Worm (Caenorhabditis elegans) whole organism, young adult: ENCODE data around the gene rpl-15.

Source experiments
- B0019.2 ChIP-seq: fragments of 200-800 bp; sonication (Bioruptor generic); conservative IDR thresholded peaks from 2 replicates; pipeline ENCODE4 v1.3.6; 2022; ENCODE audit warnings: missing genetic modification reagents, missing genetic modification characterization, missing compliant biosample characterization
- B0035.1 ChIP-seq: sonication (generic microtip); optimal IDR thresholded peaks from 2 replicates; lab custom pipeline; 2016; ENCODE audit warnings: missing genetic modification characterization, mild to moderate bottlenecking, missing compliant biosample characterization, missing genotype, missing genetic modification reagents
- B0336.3 ChIP-seq: fragments of 200-800 bp; sonication (Bioruptor generic); IDR thresholded peaks from 2 replicates; pipeline ENCODE4 v1.3.6; 2022; ENCODE audit warnings: missing genetic modification characterization, missing compliant biosample characterization
- D2030.7 ChIP-seq: fragments of 200-800 bp; sonication (Bioruptor generic); IDR thresholded peaks from 2 replicates; pipeline ENCODE4 v1.3.6; 2022; ENCODE audit warnings: missing genetic modification reagents, missing genetic modification characterization, missing compliant biosample characterization
- F10E7.11 ChIP-seq: sonication (generic microtip); optimal IDR thresholded peaks from 2 replicates; lab custom pipeline; 2017; ENCODE audit warnings: mild to moderate bottlenecking, missing genetic modification characterization, moderate library complexity, missing compliant biosample characterization
- F22D6.2 ChIP-seq: sonication (generic microtip); optimal IDR thresholded peaks from 2 replicates; lab custom pipeline; 2016; ENCODE audit warnings: mild to moderate bottlenecking, missing genetic modification characterization, missing compliant biosample characterization
- F23B12.7 ChIP-seq: sonication (generic microtip); optimal IDR thresholded peaks from 2 replicates; lab custom pipeline; 2017; ENCODE audit warnings: missing genetic modification characterization, mild to moderate bottlenecking, missing compliant biosample characterization, antibody characterized with exemption, moderate library complexity; ENCODE audit not compliant: insufficient read depth
- F39B2.1 ChIP-seq: fragments of 200-800 bp; sonication (Bioruptor generic); IDR thresholded peaks from 2 replicates; pipeline ENCODE4 v1.3.6; 2022; ENCODE audit warnings: missing genetic modification reagents, missing genetic modification characterization, missing compliant biosample characterization
- F49E8.2 ChIP-seq: sonication (generic microtip); optimal IDR thresholded peaks from 3 replicates; lab custom pipeline; 2017; ENCODE audit warnings: missing genetic modification characterization, mild to moderate bottlenecking, missing compliant biosample characterization, antibody characterized with exemption, moderate library complexity; ENCODE audit not compliant: insufficient read depth
- F52B5.7 ChIP-seq: sonication (generic microtip); optimal IDR thresholded peaks from 2 replicates; lab custom pipeline; 2016; ENCODE audit warnings: mild to moderate bottlenecking, missing genetic modification characterization, missing compliant biosample characterization
- F55B11.4 ChIP-seq: sonication (generic microtip); optimal IDR thresholded peaks from 2 replicates; lab custom pipeline; 2016; ENCODE audit warnings: missing compliant biosample characterization, missing genetic modification characterization, borderline replicate concordance; ENCODE audit not compliant: insufficient read depth
- T07F8.4 ChIP-seq: sonication (generic microtip); optimal IDR thresholded peaks from 2 replicates; lab custom pipeline; 2016; ENCODE audit warnings: mild to moderate bottlenecking, missing genetic modification characterization, moderate library complexity, missing compliant biosample characterization
- Y56A3A.18 ChIP-seq: fragments of 200-800 bp; sonication (Bioruptor generic); IDR thresholded peaks from 2 replicates; pipeline ENCODE4 v1.3.6; 2022; ENCODE audit warnings: missing genetic modification reagents, missing genetic modification characterization, missing compliant biosample characterization
- Y67H2A.10 ChIP-seq: fragments of 200-800 bp; sonication (Bioruptor generic); conservative IDR thresholded peaks from 2 replicates; pipeline ENCODE4 v1.3.6; 2022; ENCODE audit warnings: missing genetic modification reagents, missing genetic modification characterization, missing compliant biosample characterization
- ZK185.1 ChIP-seq: sonication (generic microtip); optimal IDR thresholded peaks from 2 replicates; lab custom pipeline; 2016; ENCODE audit warnings: mild to moderate bottlenecking, missing genetic modification characterization, missing compliant biosample characterization; ENCODE audit not compliant: poor library complexity, severe bottlenecking
- aptf-2 ChIP-seq: fragments of 200-800 bp; sonication (Bioruptor generic); conservative IDR thresholded peaks from 2 replicates; pipeline ENCODE4 v1.3.6; 2022; ENCODE audit warnings: missing genetic modification reagents, missing genetic modification characterization, missing compliant biosample characterization
- atf-7 ChIP-seq: sonication (generic microtip); optimal IDR thresholded peaks from 2 replicates; lab custom pipeline; 2017; ENCODE audit warnings: mild to moderate bottlenecking, missing genetic modification characterization, missing compliant biosample characterization
- athp-1 ChIP-seq: sonication (generic microtip); optimal IDR thresholded peaks from 2 replicates; lab custom pipeline; 2017; ENCODE audit warnings: mild to moderate bottlenecking, missing genetic modification characterization, missing compliant biosample characterization
- attf-6 ChIP-seq: fragments of 200-800 bp; sonication (Bioruptor generic); IDR thresholded peaks from 2 replicates; pipeline ENCODE4 v1.3.6; 2022; ENCODE audit warnings: missing genetic modification reagents, missing genetic modification characterization, missing compliant biosample characterization
- bed-2 ChIP-seq: fragments of 200-800 bp; sonication (Bioruptor generic); IDR thresholded peaks from 2 replicates; pipeline ENCODE4 v1.3.6; 2022; ENCODE audit warnings: missing genetic modification reagents, missing genetic modification characterization, missing compliant biosample characterization
- ceh-27 ChIP-seq: fragments of 200-800 bp; sonication (Bioruptor generic); optimal IDR thresholded peaks from 2 replicates; lab custom pipeline; 2018; ENCODE audit warnings: mild to moderate bottlenecking, missing genetic modification characterization, moderate library complexity, missing compliant biosample characterization
- dox-1 ChIP-seq: fragments of 200-800 bp; sonication (Bioruptor generic); IDR thresholded peaks from 2 replicates; pipeline ENCODE4 v1.3.6; 2022; ENCODE audit warnings: missing genetic modification reagents, missing genetic modification characterization, missing compliant biosample characterization
- egl-18 ChIP-seq: fragments of 200-800 bp; sonication (Bioruptor generic); IDR thresholded peaks from 2 replicates; pipeline ENCODE4 v1.3.6; 2022; ENCODE audit warnings: missing genetic modification reagents, missing genetic modification characterization, missing compliant biosample characterization
- egl-44 ChIP-seq: fragments of 200-800 bp; sonication (Bioruptor generic); IDR thresholded peaks from 2 replicates; pipeline ENCODE4 v1.3.6; 2022; ENCODE audit warnings: missing genetic modification reagents, missing genetic modification characterization, missing compliant biosample characterization
- ekl-4 ChIP-seq: fragments of 200-800 bp; sonication (Bioruptor generic); IDR thresholded peaks from 2 replicates; pipeline ENCODE4 v1.3.6; 2022; ENCODE audit warnings: missing genetic modification reagents, missing genetic modification characterization, missing compliant biosample characterization
- ets-4 ChIP-seq: fragments of 200-800 bp; sonication (Bioruptor generic); optimal IDR thresholded peaks from 2 replicates; lab custom pipeline; 2018; ENCODE audit warnings: mild to moderate bottlenecking, missing genetic modification characterization, missing compliant biosample characterization
- gei-17 ChIP-seq: fragments of 200-800 bp; sonication (Bioruptor generic); optimal IDR thresholded peaks from 2 replicates; lab custom pipeline; 2018; ENCODE audit warnings: mild to moderate bottlenecking, missing genetic modification characterization, missing compliant biosample characterization
- hlh-12 ChIP-seq: sonication (generic microtip); optimal IDR thresholded peaks from 2 replicates; lab custom pipeline; 2016; ENCODE audit warnings: missing genetic modification characterization, missing compliant biosample characterization
- hmg-20 ChIP-seq: fragments of 200-800 bp; sonication (Bioruptor generic); IDR thresholded peaks from 2 replicates; pipeline ENCODE4 v1.3.6; 2022; ENCODE audit warnings: missing genetic modification reagents, missing genetic modification characterization, missing compliant biosample characterization
- hrde-1 ChIP-seq: sonication (generic microtip); optimal IDR thresholded peaks from 2 replicates; lab custom pipeline; 2016; ENCODE audit warnings: missing genetic modification characterization, mild to moderate bottlenecking, missing compliant biosample characterization, moderate library complexity, missing genotype, missing genetic modification reagents, borderline replicate concordance
- lin-26 ChIP-seq: fragments of 200-800 bp; sonication (Bioruptor generic); IDR thresholded peaks from 2 replicates; pipeline ENCODE4 v1.3.6; 2022; ENCODE audit warnings: missing genetic modification reagents, missing genetic modification characterization, missing compliant biosample characterization
- lin-40 ChIP-seq: sonication (generic microtip); optimal IDR thresholded peaks from 2 replicates; lab custom pipeline; 2016; ENCODE audit warnings: missing genetic modification characterization, mild to moderate bottlenecking, missing compliant biosample characterization, missing genotype, missing genetic modification reagents
- lin-54 ChIP-seq: fragments of 200-800 bp; sonication (Bioruptor generic); optimal IDR thresholded peaks from 2 replicates; lab custom pipeline; 2018; ENCODE audit warnings: mild to moderate bottlenecking, missing genetic modification characterization, missing compliant biosample characterization
- madf-8 ChIP-seq: fragments of 200-800 bp; sonication (Bioruptor generic); conservative IDR thresholded peaks from 2 replicates; pipeline ENCODE4 v1.3.6; 2022; ENCODE audit warnings: missing genetic modification reagents, missing genetic modification characterization, missing compliant biosample characterization
- mcd-1 ChIP-seq: fragments of 200-800 bp; sonication (Bioruptor generic); IDR thresholded peaks from 2 replicates; pipeline ENCODE4 v1.3.6; 2022; ENCODE audit warnings: missing genetic modification reagents, missing genetic modification characterization, missing compliant biosample characterization
- mxl-1 ChIP-seq: sonication (generic microtip); optimal IDR thresholded peaks from 2 replicates; lab custom pipeline; 2016; ENCODE audit warnings: missing genetic modification characterization, missing compliant biosample characterization
- nfyb-1 ChIP-seq: fragments of 200-800 bp; sonication (Bioruptor generic); IDR thresholded peaks from 2 replicates; pipeline ENCODE4 v1.3.6; 2022; ENCODE audit warnings: missing genetic modification reagents, missing genetic modification characterization, missing compliant biosample characterization
- nhr-27 ChIP-seq: fragments of 200-800 bp; sonication (Bioruptor generic); optimal IDR thresholded peaks from 2 replicates; lab custom pipeline; 2018; ENCODE audit warnings: mild to moderate bottlenecking, missing genetic modification characterization, moderate library complexity, missing compliant biosample characterization
- pbrm-1 ChIP-seq: fragments of 200-800 bp; sonication (Bioruptor generic); IDR thresholded peaks from 2 replicates; pipeline ENCODE4 v1.3.6; 2022; ENCODE audit warnings: missing genetic modification reagents, missing genetic modification characterization, missing compliant biosample characterization
- rcor-1 ChIP-seq: fragments of 200-800 bp; sonication (Bioruptor generic); IDR thresholded peaks from 2 replicates; pipeline ENCODE4 v1.3.6; 2022; ENCODE audit warnings: missing genetic modification reagents, missing genetic modification characterization, missing compliant biosample characterization
- somi-1 ChIP-seq: fragments of 200-800 bp; sonication (Bioruptor generic); optimal IDR thresholded peaks from 2 replicates; lab custom pipeline; 2018; ENCODE audit warnings: mild to moderate bottlenecking, missing genetic modification characterization, missing compliant biosample characterization
- tbx-9 ChIP-seq: sonication (generic microtip); optimal IDR thresholded peaks from 2 replicates; lab custom pipeline; 2016; ENCODE audit warnings: borderline replicate concordance, missing genetic modification characterization, inconsistent platforms, missing compliant biosample characterization
- tlf-1 ChIP-seq: fragments of 200-800 bp; sonication (Bioruptor generic); optimal IDR thresholded peaks from 2 replicates; lab custom pipeline; 2018; ENCODE audit warnings: mild to moderate bottlenecking, missing genetic modification characterization, missing compliant biosample characterization
- unc-130 ChIP-seq: sonication (generic microtip); optimal IDR thresholded peaks from 2 replicates; lab custom pipeline; 2016; ENCODE audit warnings: missing genetic modification reagents, missing genetic modification characterization, missing compliant biosample characterization
- unc-62 ChIP-seq: fragments of 150-350 bp; optimal IDR thresholded peaks from 2 replicates; lab custom pipeline; 2014; ENCODE audit warnings: missing biosample characterization, missing genetic modification reagents, missing genetic modification characterization
- ztf-28 ChIP-seq: fragments of 200-800 bp; sonication (Bioruptor generic); IDR thresholded peaks from 2 replicates; pipeline ENCODE4 v1.3.6; 2022; ENCODE audit warnings: missing genetic modification reagents, missing genetic modification characterization, missing compliant biosample characterization
- ztf-6 ChIP-seq: fragments of 200-800 bp; sonication (Bioruptor generic); IDR thresholded peaks from 2 replicates; pipeline ENCODE4 v1.3.6; 2022; ENCODE audit warnings: missing genetic modification reagents, missing genetic modification characterization, missing compliant biosample characterization

The rpl-15 gene

DNA sequence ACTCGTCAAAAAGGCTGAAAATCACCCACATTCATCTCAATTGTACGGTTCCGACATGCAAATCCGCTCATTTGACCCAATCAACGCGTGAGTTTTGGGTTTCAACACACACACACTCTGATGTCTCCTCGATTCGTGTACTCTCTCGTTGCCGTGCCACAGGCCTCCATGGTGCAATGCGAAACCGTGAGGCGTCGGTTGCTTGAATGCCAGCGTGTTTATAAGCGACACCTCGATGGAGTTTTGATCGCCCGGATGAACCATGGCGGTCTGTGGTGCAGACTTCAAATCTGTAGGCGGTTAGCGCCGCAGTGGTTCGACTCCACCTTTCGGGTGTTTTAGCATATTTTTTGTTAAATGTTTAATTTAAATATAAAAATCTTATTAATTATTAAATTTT is 3.6 kb upstream of the rpl-15 start (continued):
- no peak for TF ChIP-seq F22D6.2
- TF ChIP-seq athp-1 (tag; lab: Kevin White, UChicago) = no peak
- peak; percentile 87 for TF ChIP-seq F49E8.2 (tag; lab: Kevin White, UChicago)
- no peak for TF ChIP-seq egl-18 (GFP tag; lab: Robert Waterston, UW)
- 0 out of 2 replicates have a peak, but pooled peaks have one; percentile 26 for TF ChIP-seq F39B2.1 (GFP tag; lab: Robert Waterston, UW)
- TF ChIP-seq aptf-2 = no peak
- no peak for TF ChIP-seq somi-1 (GFP tag; lab: Kevin White, UChicago)
- no peak for TF ChIP-seq hlh-12 (tag; lab: Kevin White, UChicago)
- no peak for TF ChIP-seq T07F8.4
- TF ChIP-seq ztf-6 = no peak
- 0 out of 2 replicates have a peak, but pooled peaks have one; percentile 54 for TF ChIP-seq attf-6 (GFP tag; lab: Robert Waterston, UW)
- no peak for TF ChIP-seq ceh-27
- TF ChIP-seq F10E7.11 (tag; lab: Kevin White, UChicago) = no peak
- TF ChIP-seq lin-26 (GFP tag; lab: Robert Waterston, UW) = peak; percentile 66
- TF ChIP-seq rcor-1 = peak; percentile 68
- TF ChIP-seq Y56A3A.18 (GFP tag; lab: Robert Waterston, UW) = 0 out of 2 replicates have a peak, but pooled peaks have one; percentile 56
- TF ChIP-seq mxl-1 = no peak
- TF ChIP-seq nfyb-1 (GFP tag; lab: Robert Waterston, UW) = peak; percentile 76
- 0 out of 2 replicates have a peak, but pooled peaks have one; percentile 23 for TF ChIP-seq B0019.2 (GFP tag; lab: Robert Waterston, UW)
- TF ChIP-seq tbx-9 = no peak
- TF ChIP-seq hmg-20 (GFP tag; lab: Robert Waterston, UW) = peak; percentile 51; the same call in 1 of the 2 replicates
- TF ChIP-seq D2030.7 (GFP tag; lab: Robert Waterston, UW) = peak; percentile 88
- no peak for TF ChIP-seq atf-7 (tag; lab: Kevin White, UChicago)
- TF ChIP-seq F23B12.7 = no peak
- no peak for TF ChIP-seq Y67H2A.10 (GFP tag; lab: Robert Waterston, UW)
- peak; percentile 80 for TF ChIP-seq ekl-4 (GFP tag; lab: Robert Waterston, UW)
- TF ChIP-seq gei-17 (GFP tag; lab: Kevin White, UChicago) = no peak
- TF ChIP-seq B0336.3 (GFP tag; lab: Robert Waterston, UW) = peak; percentile 55; the same call in 1 of the 2 replicates
- TF ChIP-seq dox-1 (GFP tag; lab: Robert Waterston, UW) = peak; percentile 80
- no peak for TF ChIP-seq madf-8
- peak; percentile 44 for TF ChIP-seq ZK185.1
- TF ChIP-seq F52B5.7 (tag; lab: Kevin White, UChicago) = no peak
- peak; percentile 71; the same call in 1 of the 2 replicates for TF ChIP-seq pbrm-1 (GFP tag; lab: Robert Waterston, UW)
- TF ChIP-seq unc-62 (GFP tag; lab: Kevin White, UChicago) = no peak
- TF ChIP-seq ets-4 (GFP tag; lab: Kevin White, UChicago) = no peak
- TF ChIP-seq lin-54 = peak; percentile 60
- no peak for TF ChIP-seq nhr-27 (tag; lab: Kevin White, UChicago)
- peak; percentile 52 for TF ChIP-seq tlf-1
- peak; percentile 74 for TF ChIP-seq mcd-1
- TF ChIP-seq lin-40 (tag; lab: Kevin White, UChicago) = no peak
- TF ChIP-seq bed-2 = 0 out of 2 replicates have a peak, but pooled peaks have one; percentile 24
- TF ChIP-seq unc-130 (GFP tag; lab: Kevin White, UChicago) = no peak
- TF ChIP-seq F55B11.4 (tag; lab: Kevin White, UChicago) = no peak
- no peak for TF ChIP-seq B0035.1 (tag; lab: Kevin White, UChicago)
- no peak for TF ChIP-seq hrde-1 (tag; lab: Kevin White, UChicago)
- TF ChIP-seq egl-44 (GFP tag; lab: Robert Waterston, UW) = peak; percentile 42; the same call in 1 of the 2 replicates
- TF ChIP-seq ztf-28 = no peak
